Fruit fly (Drosophila melanogaster) whole organism, wandering third instar larva: Measurements from ENCODE around the gene beat-VII.

ENCODE experiments used
- CrebA ChIP-seq: fragments of 200-800 bp; sonication (Bioruptor generic); optimal IDR thresholded peaks from 2 replicates; lab custom pipeline; 2016; ENCODE audit warnings: missing biosample characterization, mild to moderate bottlenecking, missing genetic modification characterization, borderline replicate concordance
- Dfd ChIP-seq: fragments of >200 bp; optimal IDR thresholded peaks from 2 replicates; lab custom pipeline; 2017; ENCODE audit warnings: missing biosample characterization, missing genetic modification characterization
- Dif ChIP-seq: fragments of 200-275, 200-300 bp; sonication (Bioruptor generic); optimal IDR thresholded peaks from 2 replicates; lab custom pipeline; 2018; ENCODE audit warnings: missing biosample characterization, missing genetic modification characterization; ENCODE audit not compliant: partially characterized antibody
- Mio ChIP-seq: sonication (Bioruptor generic); optimal IDR thresholded peaks from 2 replicates; lab custom pipeline; 2016; ENCODE audit warnings: missing biosample characterization, missing genetic modification characterization
- Myc ChIP-seq: fragments of >200 bp; optimal IDR thresholded peaks from 2 replicates; lab custom pipeline; 2017
- OdsH ChIP-seq: fragments of 200-800 bp; sonication (Bioruptor generic); optimal IDR thresholded peaks from 2 replicates; lab custom pipeline; 2016; ENCODE audit warnings: missing biosample characterization, mild to moderate bottlenecking, missing genetic modification characterization
- Rel ChIP-seq, 2 experiments: fragments of 200-800 bp; sonication (Bioruptor generic) in 1 of 2; optimal IDR thresholded peaks; 2 replicates in 1 of 2; 3 replicates in 1 of 2; lab custom pipeline; 2016 to 2019; ENCODE audit warnings: mild to moderate bottlenecking in 2 of 2, missing biosample characterization in 2 of 2, missing genetic modification characterization in 2 of 2, moderate library complexity in 1 of 2
- Sp1 ChIP-seq: fragments of 200-800 bp; sonication (Bioruptor generic); optimal IDR thresholded peaks from 3 replicates; lab custom pipeline; 2019; ENCODE audit warnings: missing biosample characterization, mild to moderate bottlenecking, missing genetic modification characterization, moderate library complexity
- br ChIP-seq: fragments of 200-800 bp; sonication (Bioruptor generic); optimal IDR thresholded peaks from 2 replicates; lab custom pipeline; 2016; ENCODE audit warnings: missing biosample characterization, missing genetic modification characterization
- jim ChIP-seq: fragments of 175-275, 200-325 bp; sonication (Bioruptor generic); optimal IDR thresholded peaks from 2 replicates; lab custom pipeline; 2016; ENCODE audit warnings: missing biosample characterization, mild to moderate bottlenecking, missing genetic modification characterization
- pan ChIP-seq: fragments of >200 bp; optimal IDR thresholded peaks from 2 replicates; lab custom pipeline; 2017
- psq ChIP-seq: fragments of 200-800 bp; sonication (Bioruptor generic); optimal IDR thresholded peaks from 3 replicates; lab custom pipeline; 2017; ENCODE audit warnings: missing biosample characterization, mild to moderate bottlenecking, missing genetic modification characterization, moderate library complexity
- sv ChIP-seq: fragments of 200-800 bp; sonication (Bioruptor generic); optimal IDR thresholded peaks from 3 replicates; lab custom pipeline; 2016; ENCODE audit warnings: missing biosample characterization, missing genetic modification characterization
- usp ChIP-seq: fragments of >200 bp; optimal IDR thresholded peaks from 2 replicates; lab custom pipeline; 2017; ENCODE audit warnings: missing biosample characterization, missing genetic modification characterization

dm6 chr3R:26690197-26690596, 8.4 kb upstream of the beat-VII start:
- TF ChIP-seq Mio (GFP tag; lab: Kevin White, UChicago) (no peak), pan (lab: Kevin White, UChicago) (no peak), OdsH (no peak), psq (GFP tag; lab: Kevin White, UChicago) (no peak), Dif (GFP tag; lab: Kevin White, UChicago) (no peak), CrebA (GFP tag; lab: Kevin White, UChicago) (no peak), Rel (GFP tag; optimal IDR thresholded peaks at IDR 0.05; lab: Kevin White, UChicago) (no peak), Rel (tag; optimal IDR thresholded peaks at IDR 0.05; lab: Kevin White, UChicago) (no peak), sv (GFP tag; lab: Kevin White, UChicago) (no peak), Dfd (GFP tag; lab: Kevin White, UChicago) (no peak), usp (no peak), br (GFP tag; lab: Kevin White, UChicago) (no peak), jim (GFP tag; lab: Kevin White, UChicago) (no peak), Myc (lab: Kevin White, UChicago) (no peak), Sp1 (GFP tag; lab: Kevin White, UChicago) (no peak)
